Worm (Caenorhabditis elegans): ENCODE measurements around the gene aqp-5.

The aqp-5 gene

DNA sequence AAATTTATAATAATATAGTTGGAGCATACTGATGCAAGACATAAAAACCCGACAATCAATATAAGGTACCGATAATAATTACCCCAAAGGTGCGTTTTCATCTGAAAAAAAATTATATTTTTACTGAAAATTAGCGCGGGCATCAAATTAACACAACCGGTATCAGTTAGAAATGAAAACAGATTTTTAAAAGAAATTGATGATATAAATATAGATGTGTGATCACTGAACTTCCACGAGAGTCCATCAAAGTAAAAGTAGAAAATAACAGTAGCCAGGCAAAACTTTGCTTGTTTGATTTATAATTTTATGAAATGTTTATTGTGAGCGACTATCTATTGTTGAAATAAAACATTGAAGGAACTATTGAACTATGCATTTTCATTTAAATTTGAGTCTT, 9.8 kb downstream of the aqp-5 start, which contains the start of gene C35A5.3:
C35A5.3 (minus strand) TSS at position 101 of the 400 bp plus-strand sequence.
- TF ChIP-seq hmg-20 (GFP tag; IDR thresholded peaks at IDR 0.05) (no peak), attf-5 (GFP tag; optimal IDR thresholded peaks at IDR 0.05) (no peak), F49E8.2 (tag; optimal IDR thresholded peaks at IDR 0.05; ENCODE audit: insufficient read depth) (no peak), zim-3 (tag; optimal IDR thresholded peaks at IDR 0.05) (no peak), F23B12.7 (tag; optimal IDR thresholded peaks at IDR 0.05; ENCODE audit: insufficient read depth) (no peak), athp-1 (tag; optimal IDR thresholded peaks at IDR 0.05) (no peak), ztf-18 (tag; optimal IDR thresholded peaks at IDR 0.05) (no peak), gei-17 (GFP tag; optimal IDR thresholded peaks at IDR 0.05) (no peak), nhr-90 (tag; optimal IDR thresholded peaks at IDR 0.05) (no peak), somi-1 (GFP tag; optimal IDR thresholded peaks at IDR 0.05) (no peak), F39B2.1 (GFP tag; IDR thresholded peaks at IDR 0.05) (no peak), B0261.1 (tag; optimal IDR thresholded peaks at IDR 0.05) (no peak), mes-4 (tag; optimal IDR thresholded peaks at IDR 0.05) (no peak), ztf-22 (GFP tag; optimal IDR thresholded peaks at IDR 0.05) (no peak), let-526 (GFP tag; IDR thresholded peaks at IDR 0.05) (no peak), let-607 (tag; optimal IDR thresholded peaks at IDR 0.05) (no peak), unc-62 (GFP tag; optimal IDR thresholded peaks at IDR 0.05) (no peak), madf-10 (tag; optimal IDR thresholded peaks at IDR 0.05) (no peak), ceh-91 (GFP tag; IDR thresholded peaks at IDR 0.05) (no peak)

DNA sequence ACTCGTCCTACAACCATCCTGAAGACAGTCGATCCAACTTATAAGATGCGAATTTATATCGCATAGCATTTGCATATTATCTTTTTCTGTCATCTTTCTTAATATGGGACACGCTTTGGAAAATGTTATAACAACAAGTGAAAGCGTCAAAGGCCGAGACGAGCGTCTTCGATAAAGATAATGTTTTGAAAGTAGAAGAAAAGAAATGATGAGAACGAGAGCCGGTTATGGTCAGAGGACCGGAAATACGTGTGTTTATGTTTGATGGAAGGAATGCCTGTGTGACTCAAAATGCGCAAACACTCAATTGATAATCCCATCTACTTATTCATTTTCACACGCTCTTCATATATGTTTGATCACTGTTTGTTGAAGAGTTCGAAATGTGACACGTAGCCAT, 11.5 kb downstream of the aqp-5 start, which contains the start of gene C35A5.11:
C35A5.11 (minus strand) TSS at position 101 of the 400 bp plus-strand sequence.
- TF ChIP-seq lin-26 (GFP tag; IDR thresholded peaks at IDR 0.05) = no peak
- no peak for TF ChIP-seq akir-1 (GFP tag; optimal IDR thresholded peaks at IDR 0.05)
- TF ChIP-seq cebp-2 (GFP tag; IDR thresholded peaks at IDR 0.05) = no peak
- TF ChIP-seq chd-7 (tag; optimal IDR thresholded peaks at IDR 0.05) = no peak
- no peak for TF ChIP-seq egl-44 (GFP tag; IDR thresholded peaks at IDR 0.05)
- TF ChIP-seq sea-2 (GFP tag; IDR thresholded peaks at IDR 0.05) = no peak
- no peak for TF ChIP-seq hsf-1 (GFP tag; IDR thresholded peaks at IDR 0.05)
- TF ChIP-seq B0035.1 (tag; optimal IDR thresholded peaks at IDR 0.05) = no peak
- no peak for TF ChIP-seq ztf-28 (GFP tag; IDR thresholded peaks at IDR 0.05)
- no peak for TF ChIP-seq zim-3 (tag; optimal IDR thresholded peaks at IDR 0.05)
- TF ChIP-seq lir-1 (GFP tag; conservative IDR thresholded peaks at IDR 0.05) = no peak
- no peak for TF ChIP-seq F52B5.7 (tag; optimal IDR thresholded peaks at IDR 0.05)
- no peak for TF ChIP-seq hmg-20 (GFP tag; IDR thresholded peaks at IDR 0.05)
- no peak for TF ChIP-seq K11D2.4 (GFP tag; IDR thresholded peaks at IDR 0.05)

DNA sequence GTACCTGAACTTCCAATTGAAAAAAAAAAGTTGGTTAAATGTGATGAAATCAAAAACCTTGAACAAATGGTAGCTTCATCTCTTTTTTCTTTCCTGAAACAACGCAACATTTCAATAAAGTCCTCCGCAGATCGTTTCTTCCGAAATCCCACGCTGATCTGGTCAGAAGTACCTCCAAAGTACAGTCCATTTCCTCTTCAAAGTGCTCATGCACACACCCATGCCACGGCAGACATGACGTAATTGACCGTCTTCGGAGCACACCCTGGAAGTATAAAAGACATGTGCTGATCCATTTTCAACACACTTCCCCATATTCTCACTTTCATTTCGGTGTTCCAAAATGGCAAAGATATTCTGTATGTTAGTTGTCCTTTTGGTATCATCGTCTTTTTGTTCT, 12.3 kb downstream of the aqp-5 start, which contains the start of gene C35A5.10:
C35A5.10 (plus strand) TSS at position 301 of the 400 bp plus-strand sequence.
- no peak for TF ChIP-seq Y79H2A.3 (GFP tag; conservative IDR thresholded peaks at IDR 0.05)
- TF ChIP-seq lin-26 (GFP tag; IDR thresholded peaks at IDR 0.05) = no peak
- TF ChIP-seq rcor-1 (GFP tag; IDR thresholded peaks at IDR 0.05) = no peak
- TF ChIP-seq D2030.7 (GFP tag; IDR thresholded peaks at IDR 0.05) = no peak
- TF ChIP-seq sdz-38 (tag; optimal IDR thresholded peaks at IDR 0.05) = no peak
- no peak for TF ChIP-seq let-526 (GFP tag; IDR thresholded peaks at IDR 0.05)
- no peak for TF ChIP-seq C17E4.6 (GFP tag; IDR thresholded peaks at IDR 0.05)
- TF ChIP-seq repo-1 (tag; optimal IDR thresholded peaks at IDR 0.05) = no peak
